Worm (Caenorhabditis elegans) whole organism, L2 larva: ENCODE results near the gene lite-1.

ENCODE experiments used
- C34F6.9 ChIP-seq: fragments of 150-350 bp; optimal IDR thresholded peaks from 2 replicates; lab custom pipeline; 2014; ENCODE audit warnings: missing biosample characterization, missing genetic modification characterization
- F13H6.1 ChIP-seq: sonication (generic microtip); optimal IDR thresholded peaks from 2 replicates; lab custom pipeline; 2016; ENCODE audit warnings: missing genetic modification characterization, missing compliant biosample characterization
- R02D3.7 ChIP-seq: fragments of 150-350 bp; optimal IDR thresholded peaks from 2 replicates; lab custom pipeline; 2014; ENCODE audit warnings: missing biosample characterization, missing genetic modification characterization
- Y55F3AM.14 ChIP-seq: fragments of 200-800 bp; sonication (Bioruptor generic); optimal IDR thresholded peaks from 2 replicates; lab custom pipeline; 2018; ENCODE audit warnings: mild to moderate bottlenecking, missing genetic modification characterization, missing compliant biosample characterization
- ZK546.5 ChIP-seq: sonication (generic microtip); optimal IDR thresholded peaks from 2 replicates; lab custom pipeline; 2017; ENCODE audit warnings: missing biosample characterization, missing genetic modification characterization
- aly-2 ChIP-seq: fragments of 150-350 bp; optimal IDR thresholded peaks from 2 replicates; lab custom pipeline; 2014; ENCODE audit warnings: missing biosample characterization, missing genetic modification characterization
- ama-1 ChIP-seq: fragments of 150-350 bp; optimal IDR thresholded peaks from 2 replicates; lab custom pipeline; 2018; ENCODE audit warnings: inconsistent platforms
- blmp-1 ChIP-seq: sonication (generic microtip); optimal IDR thresholded peaks from 2 replicates; lab custom pipeline; 2017; ENCODE audit warnings: missing genetic modification characterization, mild to moderate bottlenecking, missing compliant biosample characterization, antibody characterized with exemption, moderate library complexity; ENCODE audit not compliant: insufficient read depth
- ceh-16 ChIP-seq: fragments of 150-350 bp; optimal IDR thresholded peaks from 2 replicates; lab custom pipeline; 2014; ENCODE audit warnings: missing biosample characterization, missing genetic modification characterization
- crh-2 ChIP-seq: sonication (generic microtip); optimal IDR thresholded peaks from 2 replicates; lab custom pipeline; 2017; ENCODE audit warnings: missing biosample characterization, missing genetic modification characterization
- dmd-4 ChIP-seq: sonication (generic microtip); optimal IDR thresholded peaks from 2 replicates; lab custom pipeline; 2017; ENCODE audit warnings: missing biosample characterization, missing genetic modification characterization
- egl-27 ChIP-seq: sonication (generic microtip); optimal IDR thresholded peaks from 3 replicates; lab custom pipeline; 2017; ENCODE audit warnings: missing biosample characterization, missing genetic modification reagents, missing genetic modification characterization
- elt-1 ChIP-seq: fragments of 150-350 bp; optimal IDR thresholded peaks from 2 replicates; lab custom pipeline; 2014; ENCODE audit warnings: missing biosample characterization, missing genetic modification characterization
- elt-3 ChIP-seq: sonication (generic microtip); optimal IDR thresholded peaks from 2 replicates; lab custom pipeline; 2017; ENCODE audit warnings: missing biosample characterization, missing genetic modification characterization
- fos-1 ChIP-seq: fragments of 150-350 bp; optimal IDR thresholded peaks from 2 replicates; lab custom pipeline; 2014; ENCODE audit warnings: missing biosample characterization, missing genetic modification characterization
- gmeb-1 ChIP-seq: fragments of 150-350 bp; optimal IDR thresholded peaks from 2 replicates; lab custom pipeline; 2014; ENCODE audit warnings: missing biosample characterization, missing genetic modification characterization
- lin-11 ChIP-seq: fragments of 150-350 bp; sonication (generic microtip); optimal IDR thresholded peaks from 2 replicates; lab custom pipeline; 2014; ENCODE audit warnings: missing biosample characterization, missing genetic modification characterization, inconsistent platforms, mixed read lengths
- lin-13 ChIP-seq: fragments of 150-350 bp; optimal IDR thresholded peaks from 2 replicates; lab custom pipeline; 2014; ENCODE audit warnings: missing biosample characterization, missing genetic modification reagents, missing genetic modification characterization
- lin-39 ChIP-seq: fragments of 150-350 bp; optimal IDR thresholded peaks from 2 replicates; lab custom pipeline; 2014; ENCODE audit warnings: missing biosample characterization, missing genetic modification reagents, missing genetic modification characterization
- lsy-2 ChIP-seq, 2 experiments: fragments of 150-350 bp in 1 of 2; sonication (generic microtip) in 1 of 2; optimal IDR thresholded peaks; 2 replicates each; lab custom pipeline; 2014 to 2017; ENCODE audit warnings: missing biosample characterization in 2 of 2, missing genetic modification characterization in 2 of 2
- mbf-1 ChIP-seq: sonication (generic microtip); optimal IDR thresholded peaks from 2 replicates; lab custom pipeline; 2017; ENCODE audit warnings: missing biosample characterization, missing genetic modification characterization
- mdl-1 ChIP-seq, 2 experiments: fragments of 150-350 bp in 1 of 2; sonication (generic microtip) in 1 of 2; optimal IDR thresholded peaks; 2 replicates each; lab custom pipeline; 2017; ENCODE audit warnings: missing biosample characterization in 2 of 2, missing genetic modification characterization in 2 of 2
- nhr-10 ChIP-seq: sonication (generic microtip); optimal IDR thresholded peaks from 2 replicates; lab custom pipeline; 2017; ENCODE audit warnings: missing biosample characterization, missing genetic modification characterization
- nhr-11 ChIP-seq: fragments of 150-350 bp; optimal IDR thresholded peaks from 2 replicates; lab custom pipeline; 2014; ENCODE audit warnings: missing biosample characterization, missing genetic modification characterization
- nhr-12 ChIP-seq: fragments of 150-350 bp; optimal IDR thresholded peaks from 2 replicates; lab custom pipeline; 2014; ENCODE audit warnings: missing biosample characterization, missing genetic modification characterization
- nhr-129 ChIP-seq: fragments of 150-350 bp; optimal IDR thresholded peaks from 2 replicates; lab custom pipeline; 2014; ENCODE audit warnings: missing biosample characterization, missing genetic modification characterization
- nhr-21 ChIP-seq: fragments of 150-350 bp; optimal IDR thresholded peaks from 2 replicates; lab custom pipeline; 2014; ENCODE audit warnings: missing biosample characterization, missing genetic modification characterization
- nhr-23 ChIP-seq: fragments of 150-350 bp; optimal IDR thresholded peaks from 2 replicates; lab custom pipeline; 2014; ENCODE audit warnings: missing biosample characterization, missing genetic modification reagents, missing genetic modification characterization
- nhr-237 ChIP-seq: fragments of 150-350 bp; optimal IDR thresholded peaks from 2 replicates; lab custom pipeline; 2014; ENCODE audit warnings: missing biosample characterization, missing genetic modification characterization
- nhr-25 ChIP-seq: fragments of 150-350 bp; sonication (generic microtip); optimal IDR thresholded peaks from 3 replicates; lab custom pipeline; 2014; ENCODE audit warnings: missing biosample characterization, missing genetic modification characterization
- nhr-6 ChIP-seq: fragments of 150-350 bp; optimal IDR thresholded peaks from 2 replicates; lab custom pipeline; 2014; ENCODE audit warnings: missing biosample characterization, missing genetic modification characterization
- peb-1 ChIP-seq: fragments of 150-350 bp; optimal IDR thresholded peaks from 2 replicates; lab custom pipeline; 2014; ENCODE audit warnings: missing biosample characterization, missing genetic modification characterization
- sem-4 ChIP-seq: fragments of 150-350 bp; optimal IDR thresholded peaks from 2 replicates; lab custom pipeline; 2014; ENCODE audit warnings: missing biosample characterization, missing genetic modification reagents, missing genetic modification characterization
- skn-1 ChIP-seq: sonication (generic microtip); optimal IDR thresholded peaks from 2 replicates; lab custom pipeline; 2017; ENCODE audit warnings: missing biosample characterization, missing genetic modification characterization
- sma-3 ChIP-seq: sonication (generic microtip); optimal IDR thresholded peaks from 2 replicates; lab custom pipeline; 2016; ENCODE audit warnings: missing genetic modification reagents, missing genetic modification characterization, missing compliant biosample characterization
- sma-9 ChIP-seq, 2 experiments: fragments of 150-350 bp in 1 of 2; sonication (generic microtip) in 1 of 2; optimal IDR thresholded peaks; 2 replicates each; lab custom pipeline; 2014 to 2016; ENCODE audit warnings: missing genetic modification characterization in 2 of 2, mild to moderate bottlenecking in 1 of 2, missing biosample characterization in 1 of 2, missing compliant biosample characterization in 1 of 2, missing genetic modification reagents in 1 of 2, moderate library complexity in 1 of 2
- unc-39 ChIP-seq: fragments of 150-350 bp; optimal IDR thresholded peaks from 2 replicates; lab custom pipeline; 2014; ENCODE audit warnings: missing biosample characterization, missing genetic modification characterization
- unc-55 ChIP-seq: fragments of 150-350 bp; sonication (generic microtip); optimal IDR thresholded peaks from 3 replicates; lab custom pipeline; 2014; ENCODE audit warnings: missing biosample characterization, missing genetic modification reagents, missing genetic modification characterization
- unc-62 ChIP-seq: fragments of 150-350 bp; optimal IDR thresholded peaks from 2 replicates; lab custom pipeline; 2014; ENCODE audit warnings: missing biosample characterization, missing genetic modification reagents, missing genetic modification characterization
- zag-1 ChIP-seq: fragments of 150-350 bp; optimal IDR thresholded peaks from 2 replicates; lab custom pipeline; 2014; ENCODE audit warnings: missing biosample characterization, missing genetic modification characterization
- ztf-1 ChIP-seq: fragments of 200-800 bp; sonication (Bioruptor generic); conservative IDR thresholded peaks from 2 replicates; pipeline ENCODE4 v1.3.6; 2022; ENCODE audit warnings: missing genetic modification characterization, missing compliant biosample characterization
- ztf-11 ChIP-seq: sonication (generic microtip); optimal IDR thresholded peaks from 2 replicates; lab custom pipeline; 2017; ENCODE audit warnings: missing biosample characterization, missing genetic modification characterization
- ztf-4 ChIP-seq: fragments of 150-350 bp; optimal IDR thresholded peaks from 2 replicates; lab custom pipeline; 2014; ENCODE audit warnings: missing biosample characterization, missing genetic modification characterization

The lite-1 gene

DNA sequence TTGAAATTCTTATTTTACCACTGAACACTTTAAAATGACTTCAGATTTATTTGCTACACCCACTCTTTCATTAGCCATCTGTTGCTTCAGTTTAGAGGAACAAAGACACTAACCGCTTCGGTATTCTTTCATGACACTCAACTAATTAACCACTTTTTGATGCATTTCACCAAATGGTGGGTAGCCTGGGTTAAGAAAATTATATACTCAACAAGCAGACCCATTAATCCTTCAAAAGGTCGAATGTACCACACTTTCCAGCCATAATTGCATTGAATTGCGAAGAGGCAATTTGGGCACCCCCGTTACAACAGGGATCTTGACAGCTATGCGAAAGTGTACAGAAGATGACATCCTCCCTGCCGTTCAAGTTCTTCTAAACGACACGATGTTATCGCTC, 27.8 kb upstream of the lite-1 start:
- TF ChIP-seq mbf-1 (tag; lab: Kevin White, UChicago) (no peak), nhr-10 (no peak), mdl-1 (tag; optimal IDR thresholded peaks at IDR 0.05; lab: Kevin White, UChicago) (no peak), nhr-25 (tag; lab: Kevin White, UChicago) (peak; percentile 57), egl-27 (no peak), lsy-2 (tag; optimal IDR thresholded peaks at IDR 0.05; lab: Kevin White, UChicago) (no peak), unc-62 (GFP tag; lab: Kevin White, UChicago) (no peak), ztf-4 (tag; lab: Kevin White, UChicago) (no peak), blmp-1 (tag; lab: Kevin White, UChicago) (no peak), nhr-6 (no peak), aly-2 (tag; lab: Kevin White, UChicago) (no peak), nhr-237 (no peak), nhr-129 (peak; percentile 10), lin-13 (GFP tag; lab: Kevin White, UChicago) (no peak)
- TF ChIP-seq, all 48 proteins: peak for 2

DNA sequence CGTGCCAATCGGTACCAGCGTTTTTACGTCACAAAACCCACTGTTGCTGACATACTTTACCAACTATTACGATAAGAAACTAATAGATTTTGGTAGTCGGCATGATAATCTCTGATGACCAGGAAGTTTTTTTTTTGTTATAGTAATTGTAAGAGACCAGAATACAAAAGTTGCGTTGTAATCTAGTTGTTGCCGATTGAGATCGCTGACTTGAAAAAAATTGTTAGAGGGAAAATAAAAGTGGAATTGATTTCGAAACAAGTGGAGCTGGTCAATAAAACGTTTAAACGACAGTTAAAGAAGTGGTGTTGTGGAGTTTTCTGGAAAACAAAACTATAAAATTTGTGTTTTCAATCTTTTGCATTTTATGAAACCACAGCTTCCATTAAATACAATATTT, 26.4 kb upstream of the lite-1 start:
- TF ChIP-seq crh-2 (tag; lab: Kevin White, UChicago) (no peak), mdl-1 (tag; optimal IDR thresholded peaks at IDR 0.05; lab: Kevin White, UChicago) (no peak), sma-9 (GFP tag; optimal IDR thresholded peaks at IDR 0.05; lab: Kevin White, UChicago) (peak; percentile 33), sma-9 (tag; optimal IDR thresholded peaks at IDR 0.05; lab: Kevin White, UChicago) (no peak), zag-1 (tag; lab: Kevin White, UChicago) (no peak)

DNA sequence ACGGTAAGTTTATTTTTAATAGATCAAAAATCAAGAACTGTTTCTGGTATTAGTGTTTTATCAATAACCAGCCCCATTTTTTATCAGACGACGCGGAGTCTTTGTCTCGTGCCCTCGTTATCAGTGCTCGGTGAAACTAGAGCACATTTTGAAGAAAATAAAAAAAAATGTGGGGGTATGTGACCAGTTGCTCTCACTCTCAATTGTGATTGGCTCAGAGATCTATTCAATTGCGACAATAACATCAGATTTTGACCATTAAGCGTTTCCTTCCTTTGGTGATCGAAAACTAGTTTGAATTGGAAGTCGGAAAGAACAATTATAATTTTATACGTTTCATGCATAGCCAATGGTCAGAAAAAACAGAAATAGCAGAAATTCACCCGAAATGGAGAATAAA, 25.9 kb upstream of the lite-1 start:
- TF ChIP-seq sma-3 (GFP tag; lab: Kevin White, UChicago) (peak; percentile 28), mbf-1 (tag; lab: Kevin White, UChicago) (no peak), crh-2 (tag; lab: Kevin White, UChicago) (peak; percentile 25), ama-1 (lab: Kevin White, UChicago) (no peak), sma-9 (GFP tag; optimal IDR thresholded peaks at IDR 0.05; lab: Kevin White, UChicago) (peak; percentile 80), sma-9 (tag; optimal IDR thresholded peaks at IDR 0.05; lab: Kevin White, UChicago) (no peak), nhr-129 (peak; percentile 57), ztf-1 (GFP tag; lab: Robert Waterston, UW) (no peak), nhr-21 (tag; lab: Kevin White, UChicago) (no peak), F13H6.1 (tag; lab: Kevin White, UChicago) (peak; percentile 32), C34F6.9 (tag; lab: Kevin White, UChicago) (no peak), lin-39 (tag; lab: Kevin White, UChicago) (no peak)

DNA sequence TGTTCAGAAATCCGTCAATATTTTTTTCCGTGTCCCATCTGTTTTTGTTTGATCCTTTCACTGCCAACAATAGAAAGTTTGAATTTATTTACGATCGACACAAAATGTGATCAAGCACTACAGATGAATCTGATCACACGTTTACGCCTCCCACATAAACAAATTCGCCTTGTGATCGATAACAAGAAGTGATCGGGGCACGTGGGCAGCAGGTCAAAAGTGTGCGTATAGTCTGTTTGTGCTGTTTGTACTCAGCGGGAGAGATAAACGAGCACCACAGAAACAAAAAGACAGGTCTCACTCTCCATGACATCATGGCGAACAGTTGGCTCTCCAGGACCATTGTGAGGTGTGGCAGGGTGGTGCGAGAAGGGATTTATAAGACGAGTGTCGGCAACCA, 25.0 kb upstream of the lite-1 start:
- TF ChIP-seq lin-13 (GFP tag; lab: Kevin White, UChicago) = peak; percentile 56
- peak; percentile 26 for TF ChIP-seq nhr-6
- TF ChIP-seq dmd-4 (tag; lab: Kevin White, UChicago) = no peak
- TF ChIP-seq nhr-129 = peak; percentile 97
- peak; percentile 85 for TF ChIP-seq sma-3 (GFP tag; lab: Kevin White, UChicago)
- TF ChIP-seq ZK546.5 (tag; lab: Kevin White, UChicago) = no peak
- TF ChIP-seq elt-1 = no peak
- peak; percentile 58 for TF ChIP-seq ama-1 (lab: Kevin White, UChicago)
- TF ChIP-seq unc-62 (GFP tag; lab: Kevin White, UChicago) = no peak
- no peak for TF ChIP-seq nhr-237
- TF ChIP-seq nhr-25 (tag; lab: Kevin White, UChicago) = peak; percentile 89
- TF ChIP-seq peb-1 (tag; lab: Kevin White, UChicago) = no peak
- peak; percentile 60 for TF ChIP-seq sem-4 (tag; lab: Kevin White, UChicago)
- no peak for TF ChIP-seq ztf-11 (tag; lab: Kevin White, UChicago)
- no peak for TF ChIP-seq nhr-23
- TF ChIP-seq nhr-11 (tag; lab: Kevin White, UChicago) = no peak
- no peak for TF ChIP-seq ceh-16 (tag; lab: Kevin White, UChicago)
- no peak for TF ChIP-seq nhr-12
- peak; percentile 48 for TF ChIP-seq lin-11 (tag; lab: Kevin White, UChicago)
- TF ChIP-seq unc-55 (GFP tag; lab: Kevin White, UChicago) = no peak
- TF ChIP-seq skn-1 (tag; lab: Kevin White, UChicago) = peak; percentile 4
- TF ChIP-seq R02D3.7 (tag; lab: Kevin White, UChicago) = no peak
- TF ChIP-seq F13H6.1 (tag; lab: Kevin White, UChicago) = peak; percentile 91
- TF ChIP-seq nhr-10 = peak; percentile 34
- no peak for TF ChIP-seq elt-3 (tag; lab: Kevin White, UChicago)
- peak; percentile 78 for TF ChIP-seq Y55F3AM.14 (GFP tag; lab: Kevin White, UChicago)
- TF ChIP-seq sma-9 (GFP tag; optimal IDR thresholded peaks at IDR 0.05; lab: Kevin White, UChicago) = peak; percentile 97
- TF ChIP-seq sma-9 (tag; optimal IDR thresholded peaks at IDR 0.05; lab: Kevin White, UChicago) = no peak
- TF ChIP-seq crh-2 (tag; lab: Kevin White, UChicago) = peak; percentile 94
- TF ChIP-seq fos-1 = peak; percentile 68
- TF ChIP-seq lsy-2 (tag; optimal IDR thresholded peaks at IDR 0.05; lab: Kevin White, UChicago) = peak in 1 of 2 experiments; percentile 76
- TF ChIP-seq ztf-1 (GFP tag; lab: Robert Waterston, UW) = no peak
- TF ChIP-seq mbf-1 (tag; lab: Kevin White, UChicago) = no peak
- peak; percentile 85 for TF ChIP-seq nhr-21 (tag; lab: Kevin White, UChicago)
- peak; percentile 81 for TF ChIP-seq blmp-1 (tag; lab: Kevin White, UChicago)
- TF ChIP-seq unc-39 = no peak
- TF ChIP-seq ztf-4 (tag; lab: Kevin White, UChicago) = peak; percentile 91
- TF ChIP-seq aly-2 (tag; lab: Kevin White, UChicago) = no peak
- TF ChIP-seq zag-1 (tag; lab: Kevin White, UChicago) = no peak
- peak; percentile 56 for TF ChIP-seq gmeb-1
- TF ChIP-seq mdl-1 (tag; optimal IDR thresholded peaks at IDR 0.05; lab: Kevin White, UChicago) = peak; percentile 67 to 91
